Worm (Caenorhabditis elegans) whole organism, late embryonic: ENCODE results near the gene C27A2.7.

Experiments used
- C08G9.2 ChIP-seq: sonication (generic microtip); optimal IDR thresholded peaks from 2 replicates; lab custom pipeline; 2016; ENCODE audit warnings: mild to moderate bottlenecking, missing genetic modification characterization, moderate library complexity, missing compliant biosample characterization
- ahr-1 ChIP-seq: sonication (generic microtip); optimal IDR thresholded peaks from 2 replicates; lab custom pipeline; 2016; ENCODE audit warnings: missing genetic modification characterization, missing compliant biosample characterization
- ceh-9 ChIP-seq: sonication (generic microtip); optimal IDR thresholded peaks from 2 replicates; lab custom pipeline; 2016; ENCODE audit warnings: mild to moderate bottlenecking, missing genetic modification characterization, inconsistent platforms, missing compliant biosample characterization
- hlh-8 ChIP-seq: sonication (generic microtip); optimal IDR thresholded peaks from 2 replicates; lab custom pipeline; 2016; ENCODE audit warnings: missing genotype, missing genetic modification characterization, missing compliant biosample characterization
- lin-11 ChIP-seq: fragments of 200-800 bp; sonication (Bioruptor generic); optimal IDR thresholded peaks from 2 replicates; lab custom pipeline; 2018; ENCODE audit warnings: mild to moderate bottlenecking, missing genetic modification characterization, missing compliant biosample characterization
- nfya-1 ChIP-seq: sonication (generic microtip); optimal IDR thresholded peaks from 2 replicates; lab custom pipeline; 2017; ENCODE audit warnings: missing genetic modification characterization, mild to moderate bottlenecking, missing compliant biosample characterization, antibody characterized with exemption, moderate library complexity
- nhr-232 ChIP-seq: sonication (generic microtip); optimal IDR thresholded peaks from 2 replicates; lab custom pipeline; 2016; ENCODE audit warnings: missing genetic modification characterization, missing compliant biosample characterization
- syd-9 ChIP-seq: sonication (generic microtip); optimal IDR thresholded peaks from 2 replicates; lab custom pipeline; 2016; ENCODE audit warnings: mild to moderate bottlenecking, missing genetic modification characterization, moderate library complexity, missing compliant biosample characterization
- tbx-2 ChIP-seq: sonication (generic microtip); optimal IDR thresholded peaks from 2 replicates; lab custom pipeline; 2016; ENCODE audit warnings: missing genetic modification characterization, missing compliant biosample characterization
- tbx-7 ChIP-seq: sonication (generic microtip); optimal IDR thresholded peaks from 2 replicates; lab custom pipeline; 2016; ENCODE audit warnings: missing genotype, missing genetic modification characterization, missing compliant biosample characterization
- unc-55 ChIP-seq: sonication (generic microtip); optimal IDR thresholded peaks from 2 replicates; lab custom pipeline; 2017; ENCODE audit warnings: missing biosample characterization, missing genetic modification reagents, missing genetic modification characterization

DNA sequence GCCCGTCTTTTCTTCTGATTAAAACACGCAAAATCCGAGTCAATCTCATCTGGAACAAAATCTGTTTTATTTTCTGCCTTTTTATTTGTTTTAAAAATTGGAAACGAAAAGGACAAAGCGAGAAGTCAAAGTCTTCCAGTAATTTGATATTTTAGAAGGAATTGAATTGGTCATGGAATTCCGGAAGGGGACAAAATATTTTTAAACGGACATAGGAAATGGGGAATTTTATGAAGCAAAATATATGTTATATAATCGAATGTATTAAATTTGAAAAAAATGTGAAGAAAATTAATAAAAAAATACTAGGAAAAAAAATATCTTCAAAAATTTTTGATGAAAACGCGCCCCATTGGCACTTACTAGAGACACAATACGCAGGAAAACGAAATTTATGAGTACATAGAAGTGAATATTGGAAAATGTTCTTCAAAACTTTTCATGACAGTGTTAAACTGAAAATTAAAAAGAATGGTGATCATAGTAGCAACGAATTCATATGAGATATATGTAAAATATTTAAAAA lies 30.5 kb downstream of the C27A2.7 start, which contains the start of gene F33G12.7:
- TF ChIP-seq tbx-2 (tag; lab: Kevin White, UChicago) (no peak), lin-11 (no peak), nhr-232 (tag; lab: Kevin White, UChicago) (no peak), C08G9.2 (no peak), tbx-7 (no peak), hlh-8 (tag; lab: Kevin White, UChicago) (no peak), ahr-1 (tag; lab: Kevin White, UChicago) (no peak), syd-9 (no peak), ceh-9 (tag; lab: Kevin White, UChicago) (no peak), nfya-1 (tag; lab: Kevin White, UChicago) (no peak), unc-55 (GFP tag; lab: Kevin White, UChicago) (no peak)
